Worm (Caenorhabditis elegans) whole organism, late embryonic: ENCODE measurements around the gene prdh-1.
A peak's percentile ranks its signal among the peaks of the same experiment; 100 is the strongest.

Experiments
- F13H6.1 ChIP-seq: sonication (generic microtip); optimal IDR thresholded peaks from 2 replicates; lab custom pipeline; 2016; ENCODE audit warnings: missing genetic modification characterization, missing compliant biosample characterization
- K02D7.2 ChIP-seq: sonication (generic microtip); optimal IDR thresholded peaks from 2 replicates; lab custom pipeline; 2017; ENCODE audit warnings: mild to moderate bottlenecking, missing genetic modification characterization, missing compliant biosample characterization
- K09A11.1 ChIP-seq: sonication (generic microtip); optimal IDR thresholded peaks from 2 replicates; lab custom pipeline; 2017; ENCODE audit warnings: antibody characterized with exemption, mild to moderate bottlenecking, missing genetic modification characterization, missing compliant biosample characterization; ENCODE audit not compliant: insufficient read depth
- ceh-18 ChIP-seq: sonication (generic microtip); optimal IDR thresholded peaks from 2 replicates; lab custom pipeline; 2016; ENCODE audit warnings: missing genetic modification characterization, missing compliant biosample characterization
- ceh-2 ChIP-seq: sonication (generic microtip); optimal IDR thresholded peaks from 2 replicates; lab custom pipeline; 2016; ENCODE audit warnings: missing genotype, missing genetic modification characterization, missing compliant biosample characterization
- ceh-24 ChIP-seq: sonication (generic microtip); optimal IDR thresholded peaks from 2 replicates; lab custom pipeline; 2016; ENCODE audit warnings: mild to moderate bottlenecking, missing genetic modification characterization, missing compliant biosample characterization
- ceh-45 ChIP-seq: fragments of 200-800 bp; sonication (Bioruptor generic); IDR thresholded peaks from 2 replicates; pipeline ENCODE4 v1.3.6; 2022; ENCODE audit warnings: missing genetic modification reagents, missing genetic modification characterization, missing compliant biosample characterization
- ceh-6 ChIP-seq: fragments of 200-800 bp; sonication (Bioruptor generic); optimal IDR thresholded peaks from 2 replicates; lab custom pipeline; 2018; ENCODE audit warnings: mild to moderate bottlenecking, missing genetic modification characterization, missing compliant biosample characterization
- ceh-9 ChIP-seq: sonication (generic microtip); optimal IDR thresholded peaks from 2 replicates; lab custom pipeline; 2016; ENCODE audit warnings: mild to moderate bottlenecking, missing genetic modification characterization, inconsistent platforms, missing compliant biosample characterization
- dmd-4 ChIP-seq: sonication (generic microtip); optimal IDR thresholded peaks from 2 replicates; lab custom pipeline; 2016; ENCODE audit warnings: borderline replicate concordance, missing genetic modification characterization, missing compliant biosample characterization
- dve-1 ChIP-seq: sonication (generic microtip); optimal IDR thresholded peaks from 2 replicates; lab custom pipeline; 2017; ENCODE audit warnings: antibody characterized with exemption, mild to moderate bottlenecking, missing genetic modification characterization, missing compliant biosample characterization
- elt-2 ChIP-seq: sonication (generic microtip); optimal IDR thresholded peaks from 2 replicates; lab custom pipeline; 2016; ENCODE audit warnings: missing genetic modification reagents, missing genetic modification characterization, missing compliant biosample characterization
- fax-1 ChIP-seq: sonication (generic microtip); optimal IDR thresholded peaks from 2 replicates; lab custom pipeline; 2016; ENCODE audit warnings: missing genotype, missing genetic modification characterization, missing compliant biosample characterization
- fkh-6 ChIP-seq: sonication (generic microtip); optimal IDR thresholded peaks from 2 replicates; lab custom pipeline; 2016; ENCODE audit warnings: missing genetic modification characterization, missing compliant biosample characterization
- gmeb-2 ChIP-seq: sonication (generic microtip); optimal IDR thresholded peaks from 2 replicates; lab custom pipeline; 2016; ENCODE audit warnings: missing genetic modification characterization, inconsistent platforms, missing compliant biosample characterization
- hlh-15 ChIP-seq: sonication (generic microtip); optimal IDR thresholded peaks from 2 replicates; lab custom pipeline; 2016; ENCODE audit warnings: missing genetic modification characterization, missing compliant biosample characterization
- hlh-30 ChIP-seq: sonication (generic microtip); optimal IDR thresholded peaks from 2 replicates; lab custom pipeline; 2017; ENCODE audit warnings: antibody characterized with exemption, missing genetic modification characterization, missing compliant biosample characterization; ENCODE audit not compliant: insufficient read depth
- hlh-8 ChIP-seq: sonication (generic microtip); optimal IDR thresholded peaks from 2 replicates; lab custom pipeline; 2016; ENCODE audit warnings: missing genotype, missing genetic modification characterization, missing compliant biosample characterization
- nfya-1 ChIP-seq: sonication (generic microtip); optimal IDR thresholded peaks from 2 replicates; lab custom pipeline; 2017; ENCODE audit warnings: missing genetic modification characterization, mild to moderate bottlenecking, missing compliant biosample characterization, antibody characterized with exemption, moderate library complexity
- nhr-11 ChIP-seq: fragments of 150-350 bp; optimal IDR thresholded peaks from 2 replicates; lab custom pipeline; 2014; ENCODE audit warnings: missing biosample characterization, missing genetic modification characterization
- pat-9 ChIP-seq: fragments of 200-800 bp; sonication (Bioruptor generic); optimal IDR thresholded peaks from 2 replicates; lab custom pipeline; 2018; ENCODE audit warnings: mild to moderate bottlenecking, missing genetic modification characterization, moderate library complexity, missing compliant biosample characterization
- pax-1 ChIP-seq: fragments of 150-350 bp; optimal IDR thresholded peaks from 2 replicates; lab custom pipeline; 2014; ENCODE audit warnings: missing biosample characterization, missing genetic modification characterization
- pha-4 ChIP-seq: fragments of 150-350 bp; optimal IDR thresholded peaks from 2 replicates; lab custom pipeline; 2018; ENCODE audit warnings: missing biosample characterization, missing genetic modification reagents, missing genetic modification characterization
- pros-1 ChIP-seq: fragments of 150-350 bp; optimal IDR thresholded peaks from 2 replicates; lab custom pipeline; 2014; ENCODE audit warnings: missing biosample characterization, missing genetic modification reagents, missing genetic modification characterization
- ref-2 ChIP-seq: sonication (generic microtip); optimal IDR thresholded peaks from 2 replicates; lab custom pipeline; 2016; ENCODE audit warnings: missing genetic modification characterization, missing compliant biosample characterization
- rnt-1 ChIP-seq: sonication (generic microtip); optimal IDR thresholded peaks from 2 replicates; lab custom pipeline; 2016; ENCODE audit warnings: missing genetic modification characterization, missing compliant biosample characterization
- sox-2 ChIP-seq: fragments of 200-800 bp; sonication (Bioruptor generic); IDR thresholded peaks from 2 replicates; pipeline ENCODE4 v1.3.6; 2022; ENCODE audit warnings: missing genetic modification reagents, missing genetic modification characterization, missing compliant biosample characterization
- sox-4 ChIP-seq: sonication (generic microtip); optimal IDR thresholded peaks from 2 replicates; lab custom pipeline; 2017; ENCODE audit warnings: mild to moderate bottlenecking, missing genetic modification characterization, inconsistent platforms, missing compliant biosample characterization
- tbx-2 ChIP-seq: sonication (generic microtip); optimal IDR thresholded peaks from 2 replicates; lab custom pipeline; 2016; ENCODE audit warnings: missing genetic modification characterization, missing compliant biosample characterization
- unc-3 ChIP-seq, 2 experiments: fragments of 200-800 bp in 1 of 2; sonication (Bioruptor generic) in 1 of 2; sonication (generic microtip) in 1 of 2; conservative IDR thresholded peaks in 1 of 2; optimal IDR thresholded peaks in 1 of 2; 2 replicates each; pipeline versions ENCODE4 v1.3.6 to Lab custom; 2016 to 2022; ENCODE audit warnings: missing compliant biosample characterization in 2 of 2, missing genetic modification characterization in 2 of 2, missing genetic modification reagents in 1 of 2
- unc-42 ChIP-seq: sonication (generic microtip); optimal IDR thresholded peaks from 2 replicates; lab custom pipeline; 2016; ENCODE audit warnings: missing genotype, missing genetic modification characterization, missing compliant biosample characterization
- unc-86 ChIP-seq: sonication (generic microtip); optimal IDR thresholded peaks from 2 replicates; lab custom pipeline; 2016; ENCODE audit warnings: missing genetic modification characterization, missing compliant biosample characterization
- ztf-16 ChIP-seq: sonication (generic microtip); optimal IDR thresholded peaks from 2 replicates; lab custom pipeline; 2017; ENCODE audit warnings: missing genetic modification characterization, missing compliant biosample characterization

prdh-1 gene

ce11 chrIV:13881754-13882275, 5.4 kb upstream of the prdh-1 start, which contains the start of gene rpl-29 (continued):
- TF ChIP-seq fax-1 (tag; lab: Kevin White, UChicago), result no peak
- no peak for TF ChIP-seq sox-2 (GFP tag; lab: Robert Waterston, UW)
- peak; percentile 23 for TF ChIP-seq unc-42 (tag; lab: Kevin White, UChicago)
- no peak for TF ChIP-seq ceh-45 (GFP tag; lab: Robert Waterston, UW)
- no peak for TF ChIP-seq gmeb-2 (tag; lab: Kevin White, UChicago)
- TF ChIP-seq elt-2, result no peak
- no peak for TF ChIP-seq tbx-2 (tag; lab: Kevin White, UChicago)
- TF ChIP-seq ztf-16, result no peak
- no peak for TF ChIP-seq hlh-8
- TF ChIP-seq pax-1 (tag; lab: Kevin White, UChicago), result peak; percentile 40
- TF ChIP-seq dmd-4 (tag; lab: Kevin White, UChicago), result no peak
- TF ChIP-seq ceh-24 (tag; lab: Kevin White, UChicago), result no peak

DNA sequence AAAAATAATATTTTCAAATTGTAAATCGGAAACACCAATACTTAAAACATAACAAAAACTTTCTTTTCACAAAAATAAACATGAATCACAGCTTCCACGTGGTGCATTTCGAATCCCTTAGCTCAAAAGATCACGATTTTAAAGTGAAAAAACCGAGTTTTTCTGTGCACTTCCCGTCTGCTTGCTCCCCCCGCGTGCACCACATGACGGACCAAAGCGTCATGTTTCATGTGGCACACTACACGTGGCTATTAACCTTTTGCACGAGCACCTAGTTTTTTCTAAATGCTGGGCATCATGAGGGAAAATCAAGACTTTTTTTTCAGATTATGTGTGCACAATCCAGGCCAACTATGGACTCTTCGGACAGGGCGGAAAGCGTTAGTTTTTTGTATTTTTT, 4.4 kb upstream of the prdh-1 start:
- TF ChIP-seq hlh-30 (tag; lab: Kevin White, UChicago) (peak; percentile 76), fkh-6 (tag; lab: Kevin White, UChicago) (no peak)
- TF ChIP-seq, all 69 proteins: peak for 1

DNA sequence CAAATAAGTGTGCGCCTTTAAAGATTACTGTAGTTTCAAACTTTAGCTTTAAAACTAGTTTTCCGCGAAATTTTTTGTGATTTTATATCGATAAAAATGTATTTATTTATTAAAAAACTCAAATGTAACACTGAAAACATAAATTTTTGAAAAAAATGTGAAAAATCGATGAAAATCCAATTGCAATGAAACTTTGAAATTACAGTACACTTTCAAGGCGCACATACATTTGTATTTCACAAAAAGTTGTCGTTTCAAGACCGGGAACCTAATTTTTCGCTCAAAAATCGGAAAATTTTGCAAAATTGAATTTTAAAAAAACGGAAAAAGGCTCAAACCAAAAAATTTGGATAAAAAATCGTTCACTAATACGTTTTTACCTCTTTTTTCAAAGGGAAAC, 4.0 kb upstream of the prdh-1 start:
- no peak for TF ChIP-seq sox-2 (GFP tag; lab: Robert Waterston, UW)
- no peak for TF ChIP-seq pros-1 (tag; lab: Kevin White, UChicago)
- TF ChIP-seq ceh-24 (tag; lab: Kevin White, UChicago), result no peak
- TF ChIP-seq nfya-1, result no peak
- no peak for TF ChIP-seq K09A11.1 (tag; lab: Kevin White, UChicago)
- no peak for TF ChIP-seq nhr-11 (tag; lab: Kevin White, UChicago)
- TF ChIP-seq fkh-6 (tag; lab: Kevin White, UChicago), result no peak
- TF ChIP-seq ceh-9 (tag; lab: Kevin White, UChicago), result no peak
- no peak for TF ChIP-seq pha-4 (tag; lab: Kevin White, UChicago)
- TF ChIP-seq ceh-2 (tag; lab: Kevin White, UChicago), result no peak
- no peak for TF ChIP-seq pax-1 (tag; lab: Kevin White, UChicago)

ce11 chrIV:13879851-13880250, 3.4 kb upstream of the prdh-1 start, which contains the start of gene B0513.4:
B0513.4 (plus strand) TSS chrIV:13880151.
- TF ChIP-seq dmd-4 (tag; lab: Kevin White, UChicago), result no peak
- TF ChIP-seq unc-3 (GFP tag; conservative IDR thresholded peaks at IDR 0.05; lab: Robert Waterston, UW), result no peak
- TF ChIP-seq unc-3 (tag; optimal IDR thresholded peaks at IDR 0.05; lab: Kevin White, UChicago), result no peak
- TF ChIP-seq ceh-6 (GFP tag; lab: Kevin White, UChicago), result no peak
- TF ChIP-seq ceh-45 (GFP tag; lab: Robert Waterston, UW), result no peak
- TF ChIP-seq ceh-9 (tag; lab: Kevin White, UChicago), result no peak
- no peak for TF ChIP-seq unc-86 (tag; lab: Kevin White, UChicago)
- TF ChIP-seq ceh-2 (tag; lab: Kevin White, UChicago), result no peak
- TF ChIP-seq ref-2, result no peak
- TF ChIP-seq hlh-15 (tag; lab: Kevin White, UChicago), result no peak
- no peak for TF ChIP-seq rnt-1
- no peak for TF ChIP-seq dve-1 (tag; lab: Kevin White, UChicago)
- TF ChIP-seq pat-9 (tag; lab: Kevin White, UChicago), result no peak
- no peak for TF ChIP-seq gmeb-2 (tag; lab: Kevin White, UChicago)

- TF ChIP-seq elt-2 (no peak), ceh-18 (no peak), K02D7.2 (tag; lab: Kevin White, UChicago) (no peak), ceh-9 (tag; lab: Kevin White, UChicago) (no peak), sox-4 (tag; lab: Kevin White, UChicago) (no peak), F13H6.1 (no peak), nfya-1 (peak; percentile 64)
- TF ChIP-seq, all 69 proteins: peak for 1
Measured at ce11 chrIV:13878738-13879137, 2.3 kb upstream of the prdh-1 start.
